Worm (Caenorhabditis elegans): ENCODE results near the gene flr-1.

Gene flr-1

ce11 chrX:13448665-13449099, 7.7 kb downstream of the flr-1 start:
- TF ChIP-seq cnd-1 (tag; optimal IDR thresholded peaks at IDR 0.05) (peak; percentile 31), flh-1 (GFP tag; optimal IDR thresholded peaks at IDR 0.05) (peak; percentile 21), bed-3 (GFP tag; optimal IDR thresholded peaks at IDR 0.05) (peak; percentile 43), sem-2 (GFP tag; optimal IDR thresholded peaks at IDR 0.05) (peak; percentile 46), lin-32 (GFP tag; optimal IDR thresholded peaks at IDR 0.05) (peak; percentile 64), mep-1 (tag; optimal IDR thresholded peaks at IDR 0.05) (peak; percentile 6), tbx-8 (GFP tag; optimal IDR thresholded peaks at IDR 0.05) (peak; percentile 39), sptf-1 (tag; optimal IDR thresholded peaks at IDR 0.05) (peak; percentile 88), ceh-43 (GFP tag; optimal IDR thresholded peaks at IDR 0.05) (peak; percentile 64), ceh-83 (GFP tag; optimal IDR thresholded peaks at IDR 0.05) (peak; percentile 83), unc-120 (tag; optimal IDR thresholded peaks at IDR 0.05; ENCODE audit: poor library complexity, severe bottlenecking) (peak; percentile 54), mls-2 (tag; optimal IDR thresholded peaks at IDR 0.05) (peak; percentile 87), M03D4.4 (tag; optimal IDR thresholded peaks at IDR 0.05) (peak; percentile 65), drap-1 (GFP tag; optimal IDR thresholded peaks at IDR 0.05) (peak; percentile 83), ham-2 (GFP tag; optimal IDR thresholded peaks at IDR 0.05) (peak; percentile 69), ces-1 (GFP tag; optimal IDR thresholded peaks at IDR 0.05) (peak; percentile 27)

ce11 chrX:13446418-13446817, 9.9 kb downstream of the flr-1 start, which contains the start of gene set-8:
Gene set-8, plus strand, starts transcription at chrX:13446718.
- TF ChIP-seq ztf-11 (tag; optimal IDR thresholded peaks at IDR 0.05), result no peak
- TF ChIP-seq tbx-8 (GFP tag; optimal IDR thresholded peaks at IDR 0.05), result no peak
- no peak for TF ChIP-seq snpc-4 (tag; optimal IDR thresholded peaks at IDR 0.05)
- no peak for TF ChIP-seq ceh-39 (tag; optimal IDR thresholded peaks at IDR 0.05)
- no peak for TF ChIP-seq cnd-1 (tag; optimal IDR thresholded peaks at IDR 0.05)
- TF ChIP-seq mep-1 (tag; optimal IDR thresholded peaks at IDR 0.05), result no peak
- no peak for TF ChIP-seq unc-62 (GFP tag; optimal IDR thresholded peaks at IDR 0.05)
- no peak for TF ChIP-seq nhr-2 (tag; optimal IDR thresholded peaks at IDR 0.05)
- TF ChIP-seq nhr-237 (tag; optimal IDR thresholded peaks at IDR 0.05), result no peak
- no peak for TF ChIP-seq lsy-2 (tag; optimal IDR thresholded peaks at IDR 0.05)
- TF ChIP-seq elt-3 (tag; optimal IDR thresholded peaks at IDR 0.05), result no peak
- TF ChIP-seq pha-4 (tag; optimal IDR thresholded peaks at IDR 0.05), result no peak
- TF ChIP-seq ceh-43 (GFP tag; optimal IDR thresholded peaks at IDR 0.05), result no peak

DNA sequence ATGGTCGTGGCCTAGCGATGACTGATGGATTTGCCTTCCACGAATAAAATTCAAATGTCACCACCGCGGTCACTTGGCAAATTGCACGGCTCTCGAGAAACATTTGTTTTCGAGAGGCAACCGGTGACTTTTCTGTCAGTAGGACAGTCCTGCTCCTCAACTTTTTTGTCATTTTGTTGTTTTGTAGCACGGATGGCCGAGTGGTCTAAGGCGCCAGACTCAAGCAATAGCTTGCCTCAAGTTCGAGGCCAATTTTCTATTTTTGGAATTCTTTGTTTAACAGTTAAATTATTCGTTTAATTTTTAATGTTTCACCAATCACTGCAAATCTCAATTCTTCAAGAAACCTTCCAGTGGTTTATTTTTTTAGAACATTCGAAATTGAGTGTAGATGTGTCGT, 12.1 kb downstream of the flr-1 start:
- no peak for TF ChIP-seq drap-1 (GFP tag; optimal IDR thresholded peaks at IDR 0.05)
- no peak for TF ChIP-seq M03D4.4 (tag; optimal IDR thresholded peaks at IDR 0.05)
- no peak for TF ChIP-seq lin-13 (tag; optimal IDR thresholded peaks at IDR 0.05)
- no peak for TF ChIP-seq lin-32 (GFP tag; optimal IDR thresholded peaks at IDR 0.05)
- TF ChIP-seq unc-39 (tag; optimal IDR thresholded peaks at IDR 0.05), result no peak
- no peak for TF ChIP-seq unc-120 (tag; optimal IDR thresholded peaks at IDR 0.05; ENCODE audit: poor library complexity, severe bottlenecking)

ce11 chrX:13443283-13443682, 13.1 kb downstream of the flr-1 start:
- TF ChIP-seq hlh-1 (tag; optimal IDR thresholded peaks at IDR 0.05), result no peak
- no peak for TF ChIP-seq zip-8 (tag; optimal IDR thresholded peaks at IDR 0.05)
- TF ChIP-seq unc-39 (tag; optimal IDR thresholded peaks at IDR 0.05), result no peak
- no peak for TF ChIP-seq mep-1 (tag; optimal IDR thresholded peaks at IDR 0.05)
- no peak for TF ChIP-seq nhr-237 (tag; optimal IDR thresholded peaks at IDR 0.05)
- TF ChIP-seq mab-5 (tag; optimal IDR thresholded peaks at IDR 0.05), result no peak
- TF ChIP-seq unc-62 (GFP tag; optimal IDR thresholded peaks at IDR 0.05), result no peak
- TF ChIP-seq pha-4 (tag; optimal IDR thresholded peaks at IDR 0.05), result no peak
- TF ChIP-seq cnd-1 (tag; optimal IDR thresholded peaks at IDR 0.05), result no peak
- no peak for TF ChIP-seq lin-13 (tag; optimal IDR thresholded peaks at IDR 0.05)
- no peak for TF ChIP-seq ham-2 (GFP tag; optimal IDR thresholded peaks at IDR 0.05)
- no peak for TF ChIP-seq ztf-11 (tag; optimal IDR thresholded peaks at IDR 0.05)
- no peak for TF ChIP-seq nhr-28 (tag; optimal IDR thresholded peaks at IDR 0.05)
- no peak for TF ChIP-seq flh-1 (GFP tag; optimal IDR thresholded peaks at IDR 0.05)

DNA sequence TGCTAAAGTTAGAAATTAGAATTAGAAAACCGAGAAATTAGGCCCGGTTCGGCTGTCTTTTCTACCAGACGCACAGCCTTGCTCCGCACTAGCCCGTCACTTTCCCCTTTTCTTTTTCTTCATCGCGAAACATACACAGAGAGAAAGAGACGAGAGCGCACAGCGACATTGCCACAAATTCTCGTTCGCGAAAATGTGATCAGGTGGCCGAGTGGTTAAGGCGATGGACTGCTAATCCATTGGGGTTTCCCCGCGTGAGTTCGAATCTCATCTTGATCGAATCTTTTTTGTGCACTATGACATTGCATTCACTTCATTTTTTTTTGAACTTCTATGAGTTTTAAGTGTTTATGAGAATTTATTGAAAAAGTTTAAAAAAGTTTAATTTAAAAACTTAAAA, 13.9 kb downstream of the flr-1 start:
- TF ChIP-seq nhr-76 (tag; optimal IDR thresholded peaks at IDR 0.05) (no peak), unc-39 (tag; optimal IDR thresholded peaks at IDR 0.05) (no peak), zip-8 (tag; optimal IDR thresholded peaks at IDR 0.05) (no peak), tbx-8 (GFP tag; optimal IDR thresholded peaks at IDR 0.05) (no peak), unc-120 (tag; optimal IDR thresholded peaks at IDR 0.05; ENCODE audit: poor library complexity, severe bottlenecking) (no peak), flh-1 (GFP tag; optimal IDR thresholded peaks at IDR 0.05) (no peak), drap-1 (GFP tag; optimal IDR thresholded peaks at IDR 0.05) (peak; percentile 46), sptf-1 (tag; optimal IDR thresholded peaks at IDR 0.05) (peak; percentile 23), elt-3 (tag; optimal IDR thresholded peaks at IDR 0.05) (no peak), nhr-2 (tag; optimal IDR thresholded peaks at IDR 0.05) (no peak), cnd-1 (tag; optimal IDR thresholded peaks at IDR 0.05) (peak; percentile 15), nhr-237 (tag; optimal IDR thresholded peaks at IDR 0.05) (no peak), ces-1 (GFP tag; optimal IDR thresholded peaks at IDR 0.05) (peak; percentile 32), hlh-1 (tag; optimal IDR thresholded peaks at IDR 0.05) (no peak), bed-3 (GFP tag; optimal IDR thresholded peaks at IDR 0.05) (no peak), lin-32 (GFP tag; optimal IDR thresholded peaks at IDR 0.05) (no peak), mep-1 (tag; optimal IDR thresholded peaks at IDR 0.05) (peak; percentile 3), ceh-83 (GFP tag; optimal IDR thresholded peaks at IDR 0.05) (peak; percentile 21)
